Fruit fly (Drosophila melanogaster) whole organism, embryonic: ENCODE results near the gene CG32073.

ENCODE experiments used
- Abd-B ChIP-seq: fragments of 200-800 bp; sonication (Bioruptor generic); optimal IDR thresholded peaks from 2 replicates; lab custom pipeline; 2018; ENCODE audit warnings: missing biosample characterization, mild to moderate bottlenecking, missing genetic modification characterization, moderate library complexity
- Aef1 ChIP-seq: fragments of 200-800 bp; sonication (Bioruptor generic); IDR thresholded peaks from 3 replicates; pipeline ENCODE4 v1.3.6; 2022; ENCODE audit warnings: missing biosample characterization, missing genetic modification characterization
- Atf-2 ChIP-seq: fragments of 200-800 bp; sonication (Bioruptor generic); optimal IDR thresholded peaks from 2 replicates; lab custom pipeline; 2016; ENCODE audit warnings: missing biosample characterization, missing genetic modification characterization
- CG10321 ChIP-seq: fragments of 200-800 bp; sonication (Bioruptor generic); IDR thresholded peaks from 2 replicates; pipeline ENCODE4 v1.3.6; 2022; ENCODE audit warnings: missing biosample characterization, missing genetic modification characterization
- CG10654 ChIP-seq: fragments of 200-800 bp; sonication (Bioruptor generic); optimal IDR thresholded peaks from 2 replicates; lab custom pipeline; 2016; ENCODE audit warnings: missing biosample characterization, missing genetic modification characterization
- CG10959 ChIP-seq: fragments of 200-800 bp; sonication (Bioruptor generic); IDR thresholded peaks from 2 replicates; pipeline ENCODE4 v1.3.6; 2022; ENCODE audit warnings: missing biosample characterization, missing genetic modification characterization
- CG10979 ChIP-seq: fragments of 200-800 bp; sonication (Bioruptor generic); optimal IDR thresholded peaks from 2 replicates; lab custom pipeline; 2018; ENCODE audit warnings: missing biosample characterization, mild to moderate bottlenecking, missing genetic modification characterization, moderate library complexity
- CG14441 ChIP-seq: fragments of 200-800 bp; sonication (Bioruptor generic); IDR thresholded peaks from 2 replicates; pipeline ENCODE4 v1.3.6; 2022; ENCODE audit warnings: missing biosample characterization, missing genetic modification characterization
- CG15073 ChIP-seq: fragments of 200-800 bp; sonication (Bioruptor generic); optimal IDR thresholded peaks from 2 replicates; lab custom pipeline; 2016; ENCODE audit warnings: missing biosample characterization, missing genetic modification characterization
- CG17328 ChIP-seq: fragments of 200-800 bp; sonication (Bioruptor generic); IDR thresholded peaks from 2 replicates; pipeline ENCODE4 v1.3.6; 2022; ENCODE audit warnings: missing biosample characterization, missing genetic modification characterization
- CG18262 ChIP-seq: fragments of 200-800 bp; optimal IDR thresholded peaks from 3 replicates; lab custom pipeline; 2019; ENCODE audit warnings: missing biosample characterization, mild to moderate bottlenecking, missing genetic modification characterization, moderate library complexity
- CG2199 ChIP-seq: fragments of 200-800 bp; sonication (Bioruptor generic); IDR thresholded peaks from 3 replicates; pipeline ENCODE4 v1.3.6; 2022; ENCODE audit warnings: missing biosample characterization, missing genetic modification characterization
- CG30431 ChIP-seq: fragments of 200-800 bp; sonication (Bioruptor generic); optimal IDR thresholded peaks from 2 replicates; lab custom pipeline; 2017; ENCODE audit warnings: missing biosample characterization, missing genetic modification characterization
- CG34224 ChIP-seq: fragments of 200-800 bp; sonication (Bioruptor generic); IDR thresholded peaks from 3 replicates; pipeline ENCODE4 v1.3.6; 2022; ENCODE audit warnings: missing biosample characterization, missing genetic modification characterization; ENCODE audit not compliant: partially characterized antibody
- CG42726 ChIP-seq: fragments of 200-800 bp; sonication (Bioruptor generic); IDR thresholded peaks from 2 replicates; pipeline ENCODE4 v1.3.6; 2022; ENCODE audit warnings: missing biosample characterization, missing genetic modification characterization; ENCODE audit not compliant: partially characterized antibody
- CG4328 ChIP-seq: fragments of 200-800 bp; sonication (Bioruptor generic); optimal IDR thresholded peaks from 3 replicates; lab custom pipeline; 2017; ENCODE audit warnings: missing biosample characterization, missing genetic modification reagents, missing genetic modification characterization
- CG6791 ChIP-seq: fragments of 200-800 bp; sonication (Bioruptor generic); IDR thresholded peaks from 3 replicates; pipeline ENCODE4 v1.3.6; 2022; ENCODE audit warnings: missing biosample characterization, missing genetic modification characterization; ENCODE audit not compliant: partially characterized antibody
- CG7271 ChIP-seq: fragments of 200-800 bp; sonication (Bioruptor generic); optimal IDR thresholded peaks from 2 replicates; lab custom pipeline; 2018; ENCODE audit warnings: missing biosample characterization, mild to moderate bottlenecking, missing genetic modification characterization, moderate library complexity
- CG8388 ChIP-seq: fragments of 200-800 bp; sonication (Bioruptor generic); optimal IDR thresholded peaks from 2 replicates; lab custom pipeline; 2019; ENCODE audit warnings: missing biosample characterization, mild to moderate bottlenecking, missing genetic modification characterization, moderate library complexity
- CG9932 ChIP-seq: fragments of 200-800 bp; sonication (Bioruptor generic); IDR thresholded peaks from 2 replicates; pipeline ENCODE4 v1.3.6; 2022; ENCODE audit warnings: missing biosample characterization, missing genetic modification characterization
- CkIIα-i1 ChIP-seq: fragments of 200-800 bp; sonication (Bioruptor generic); IDR thresholded peaks from 2 replicates; pipeline ENCODE4 v1.3.6; 2022; ENCODE audit warnings: missing biosample characterization, missing genetic modification characterization
- CrebB ChIP-seq: fragments of 200-800 bp; sonication (Bioruptor generic); optimal IDR thresholded peaks from 3 replicates; lab custom pipeline; 2018; ENCODE audit warnings: missing biosample characterization, mild to moderate bottlenecking, missing genetic modification characterization
- Dfd ChIP-seq, 2 experiments: fragments of >200 bp; optimal IDR thresholded peaks; 2 replicates each; lab custom pipeline; 2017; ENCODE audit warnings: missing biosample characterization in 2 of 2, missing genetic modification characterization in 2 of 2
- Dip3 ChIP-seq: fragments of 200-800 bp; sonication (Bioruptor generic); optimal IDR thresholded peaks from 3 replicates; lab custom pipeline; 2016; ENCODE audit warnings: missing biosample characterization, missing genetic modification characterization
- Elba2 ChIP-seq: fragments of 200-800 bp; sonication (Bioruptor generic); optimal IDR thresholded peaks from 3 replicates; lab custom pipeline; 2016; ENCODE audit warnings: missing biosample characterization, missing genetic modification characterization
- Fer1 ChIP-seq: fragments of 200-800 bp; sonication (Bioruptor generic); optimal IDR thresholded peaks from 2 replicates; lab custom pipeline; 2017; ENCODE audit warnings: missing biosample characterization, mild to moderate bottlenecking, missing genetic modification characterization
- Fer3 ChIP-seq: fragments of 200-800 bp; sonication (Bioruptor generic); optimal IDR thresholded peaks from 2 replicates; lab custom pipeline; 2018; ENCODE audit warnings: missing biosample characterization, mild to moderate bottlenecking, missing genetic modification characterization, moderate library complexity
- HLHmδ ChIP-seq: fragments of 200-800 bp; sonication (Bioruptor generic); optimal IDR thresholded peaks from 2 replicates; lab custom pipeline; 2018; ENCODE audit warnings: missing biosample characterization, mild to moderate bottlenecking, missing genetic modification characterization, moderate library complexity
- Hand ChIP-seq: fragments of 200-800 bp; sonication (Bioruptor generic); optimal IDR thresholded peaks from 2 replicates; lab custom pipeline; 2017; ENCODE audit warnings: mild to moderate bottlenecking, missing biosample characterization, missing genetic modification reagents, missing genetic modification characterization
- Max ChIP-seq: fragments of 200-800 bp; sonication (Bioruptor generic); optimal IDR thresholded peaks from 2 replicates; lab custom pipeline; 2016; ENCODE audit warnings: missing biosample characterization, mild to moderate bottlenecking, missing genetic modification characterization
- Stat92E ChIP-seq, 3 experiments: fragments of >200 bp in 2 of 3; fragments of 200-800 bp in 1 of 3; sonication (Bioruptor generic) in 1 of 3; optimal IDR thresholded peaks; 2 replicates each; lab custom pipeline; 2017 to 2019; ENCODE audit warnings: missing biosample characterization in 3 of 3, missing genetic modification characterization in 3 of 3, mild to moderate bottlenecking in 1 of 3, moderate library complexity in 1 of 3
- Tbp ChIP-seq: fragments of >200 bp; optimal IDR thresholded peaks from 2 replicates; lab custom pipeline; 2018; ENCODE audit warnings: missing biosample characterization, missing genetic modification characterization
- Usf ChIP-seq: fragments of 200-800 bp; sonication (Bioruptor generic); optimal IDR thresholded peaks from 2 replicates; lab custom pipeline; 2017; ENCODE audit warnings: missing genotype, missing biosample characterization, missing genetic modification characterization
- ash1 ChIP-seq: fragments of 200-800 bp; sonication (Bioruptor generic); optimal IDR thresholded peaks from 2 replicates; lab custom pipeline; 2018; ENCODE audit warnings: missing biosample characterization, mild to moderate bottlenecking, missing genetic modification characterization
- btn ChIP-seq: fragments of 200-800 bp; sonication (Bioruptor generic); optimal IDR thresholded peaks from 2 replicates; lab custom pipeline; 2016; ENCODE audit warnings: missing biosample characterization, missing genetic modification characterization
- chm ChIP-seq: fragments of 200-800 bp; sonication (Bioruptor generic); IDR thresholded peaks from 2 replicates; pipeline ENCODE4 v1.3.6; 2022; ENCODE audit warnings: missing biosample characterization, missing genetic modification characterization
- disco-r ChIP-seq: fragments of 200-800 bp; sonication (Bioruptor generic); optimal IDR thresholded peaks from 2 replicates; lab custom pipeline; 2016; ENCODE audit warnings: missing biosample characterization, missing genetic modification characterization
- en ChIP-seq: fragments of 200-800 bp; sonication (Bioruptor generic); optimal IDR thresholded peaks from 2 replicates; lab custom pipeline; 2016; ENCODE audit warnings: missing biosample characterization, missing genetic modification characterization
- her ChIP-seq: fragments of 200-800 bp; sonication (Bioruptor generic); optimal IDR thresholded peaks from 2 replicates; lab custom pipeline; 2016; ENCODE audit warnings: missing biosample characterization, missing genetic modification characterization
- insv ChIP-seq, 2 experiments: fragments of 200-800 bp; sonication (Bioruptor generic); optimal IDR thresholded peaks; 3 replicates each; lab custom pipeline; 2016 to 2018; ENCODE audit warnings: missing biosample characterization in 2 of 2, missing genetic modification characterization in 2 of 2
- lilli ChIP-seq: fragments of 200-800 bp; sonication (Bioruptor generic); optimal IDR thresholded peaks from 3 replicates; lab custom pipeline; 2016; ENCODE audit warnings: missing biosample characterization, missing genetic modification characterization
- lmd ChIP-seq: fragments of 200-800 bp; sonication (Bioruptor generic); IDR thresholded peaks from 2 replicates; pipeline ENCODE4 v1.3.6; 2022; ENCODE audit warnings: missing biosample characterization, missing genetic modification characterization
- nerfin-1 ChIP-seq: fragments of 200-800 bp; sonication (Bioruptor generic); optimal IDR thresholded peaks from 3 replicates; lab custom pipeline; 2019; ENCODE audit warnings: missing biosample characterization, mild to moderate bottlenecking, missing genetic modification characterization, moderate library complexity
- pb ChIP-seq: fragments of 200-800 bp; sonication (Bioruptor generic); optimal IDR thresholded peaks from 3 replicates; lab custom pipeline; 2016; ENCODE audit warnings: missing biosample characterization, missing genetic modification characterization
- pho ChIP-seq: fragments of 200-800 bp; sonication (Bioruptor generic); optimal IDR thresholded peaks from 2 replicates; lab custom pipeline; 2016; ENCODE audit warnings: missing biosample characterization, missing genetic modification characterization
- pros ChIP-seq: fragments of 200-800 bp; sonication (Bioruptor generic); optimal IDR thresholded peaks from 3 replicates; lab custom pipeline; 2019; ENCODE audit warnings: missing biosample characterization, mild to moderate bottlenecking, missing genetic modification characterization, moderate library complexity
- sima ChIP-seq: fragments of 200-800 bp; sonication (Bioruptor generic); optimal IDR thresholded peaks from 2 replicates; lab custom pipeline; 2016; ENCODE audit warnings: missing biosample characterization, missing genetic modification characterization
- slou ChIP-seq: fragments of 200-800 bp; sonication (Bioruptor generic); optimal IDR thresholded peaks from 3 replicates; lab custom pipeline; 2016; ENCODE audit warnings: missing biosample characterization, missing genetic modification characterization
- slp2 ChIP-seq: fragments of 200-800 bp; sonication (Bioruptor generic); optimal IDR thresholded peaks from 2 replicates; lab custom pipeline; 2016; ENCODE audit warnings: missing biosample characterization, missing genetic modification characterization
- tll ChIP-seq, 2 experiments: fragments of 200-800 bp in 1 of 2; fragments of >200 bp in 1 of 2; sonication (Bioruptor generic) in 1 of 2; optimal IDR thresholded peaks; 2 replicates each; lab custom pipeline; 2017 to 2019; ENCODE audit warnings: missing biosample characterization in 2 of 2, missing genetic modification characterization in 2 of 2, mild to moderate bottlenecking in 1 of 2, moderate library complexity in 1 of 2
- unpg ChIP-seq: fragments of 200-800 bp; sonication (Bioruptor generic); optimal IDR thresholded peaks from 3 replicates; lab custom pipeline; 2018; ENCODE audit warnings: missing biosample characterization, mild to moderate bottlenecking, missing genetic modification characterization, moderate library complexity
- zf30C ChIP-seq: fragments of 200-800 bp; sonication (Bioruptor generic); optimal IDR thresholded peaks from 3 replicates; lab custom pipeline; 2018; ENCODE audit warnings: missing biosample characterization, mild to moderate bottlenecking, missing genetic modification characterization

CG32073 gene

dm6 chr3L:11085810-11086209 lies 21.6 kb downstream of the CG32073 start (continued):
- no peak for TF ChIP-seq nerfin-1 (tag; lab: Kevin White, UChicago)
- TF ChIP-seq CG42726 (GFP tag; lab: Robert Waterston, UW), result no peak
- no peak for TF ChIP-seq CG6791 (GFP tag; lab: Robert Waterston, UW)
- no peak for TF ChIP-seq pb (GFP tag; lab: Kevin White, UChicago)
- no peak for TF ChIP-seq CG18262 (tag; lab: Kevin White, UChicago)
- no peak for TF ChIP-seq Elba2 (GFP tag; lab: Kevin White, UChicago)
- no peak for TF ChIP-seq sima (GFP tag; lab: Kevin White, UChicago)
- TF ChIP-seq slp2, result no peak
- peak; percentile 43 for TF ChIP-seq Fer1 (GFP tag; lab: Kevin White, UChicago)
- no peak for TF ChIP-seq CG10321 (GFP tag; lab: Robert Waterston, UW)
- TF ChIP-seq CkIIα-i1 (GFP tag; lab: Robert Waterston, UW), result no peak
- TF ChIP-seq Stat92E (GFP tag; optimal IDR thresholded peaks at IDR 0.05; lab: Kevin White, UChicago), result no peak
- no peak for TF ChIP-seq ash1 (GFP tag; lab: Kevin White, UChicago)
- TF ChIP-seq CG15073, result no peak
- TF ChIP-seq her (GFP tag; lab: Kevin White, UChicago), result no peak
- TF ChIP-seq CG4328 (GFP tag; lab: Kevin White, UChicago), result no peak
- TF ChIP-seq slou (GFP tag; lab: Kevin White, UChicago), result no peak
- no peak for TF ChIP-seq CG10979 (tag; lab: Kevin White, UChicago)
- no peak for TF ChIP-seq CG30431 (GFP tag; lab: Kevin White, UChicago)
- no peak for TF ChIP-seq insv (GFP tag; optimal IDR thresholded peaks at IDR 0.05; lab: Kevin White, UChicago)
- no peak for TF ChIP-seq CG10959 (GFP tag; lab: Robert Waterston, UW)
- TF ChIP-seq Dfd (GFP tag; optimal IDR thresholded peaks at IDR 0.05; lab: Kevin White, UChicago), result no peak
- no peak for TF ChIP-seq Fer3
- TF ChIP-seq CG9932 (GFP tag; lab: Robert Waterston, UW), result no peak
- peak; percentile 28 for TF ChIP-seq HLHmδ (GFP tag; lab: Kevin White, UChicago)
- no peak for TF ChIP-seq CrebB (tag; lab: Kevin White, UChicago)
- no peak for TF ChIP-seq Aef1 (GFP tag; lab: Robert Waterston, UW)
- no peak for TF ChIP-seq chm (GFP tag; lab: Robert Waterston, UW)
- TF ChIP-seq Hand (GFP tag; lab: Kevin White, UChicago), result no peak
- TF ChIP-seq Atf-2 (GFP tag; lab: Kevin White, UChicago), result no peak
- TF ChIP-seq disco-r (GFP tag; lab: Kevin White, UChicago), result no peak
- TF ChIP-seq zf30C (GFP tag; lab: Kevin White, UChicago), result no peak
- TF ChIP-seq CG7271 (tag; lab: Kevin White, UChicago), result no peak
- TF ChIP-seq Usf (GFP tag; lab: Kevin White, UChicago), result no peak
- no peak for TF ChIP-seq Dip3 (GFP tag; lab: Kevin White, UChicago)
- TF ChIP-seq lmd (GFP tag; lab: Robert Waterston, UW), result no peak
- TF ChIP-seq Max (GFP tag; lab: Kevin White, UChicago), result no peak
- 0 out of 2 replicates have a peak, but pooled peaks have one; percentile 11 for TF ChIP-seq CG17328 (GFP tag; lab: Robert Waterston, UW)
- TF ChIP-seq tll (GFP tag; optimal IDR thresholded peaks at IDR 0.05; lab: Kevin White, UChicago), result no peak
- no peak for TF ChIP-seq btn (GFP tag; lab: Kevin White, UChicago)
- TF ChIP-seq CG10654, result no peak
- TF ChIP-seq CG34224 (GFP tag; lab: Robert Waterston, UW), result no peak
- no peak for TF ChIP-seq lilli (GFP tag; lab: Kevin White, UChicago)
- no peak for TF ChIP-seq unpg (GFP tag; lab: Kevin White, UChicago)
- TF ChIP-seq CG2199, result 0 out of 3 replicates have a peak, but pooled peaks have one; percentile 23
- TF ChIP-seq Abd-B (GFP tag; lab: Kevin White, UChicago), result no peak
- TF ChIP-seq pho (GFP tag; lab: Kevin White, UChicago), result no peak
- TF ChIP-seq CG8388 (GFP tag; lab: Kevin White, UChicago), result no peak
- TF ChIP-seq en (GFP tag; lab: Kevin White, UChicago), result no peak
- no peak for TF ChIP-seq CG14441
- TF ChIP-seq pros, result peak; percentile 7
- TF ChIP-seq Tbp (GFP tag; lab: Kevin White, UChicago), result no peak
